Worm (Caenorhabditis elegans) whole organism, midembryonic: ENCODE data around the gene clec-172.

Source experiments
- T22C8.4 ChIP-seq: fragments of 200-800 bp; sonication (Bioruptor generic); IDR thresholded peaks from 2 replicates; pipeline ENCODE4 v1.3.6; 2022; ENCODE audit warnings: missing genetic modification characterization, missing compliant biosample characterization
- cog-1 ChIP-seq: sonication (generic microtip); optimal IDR thresholded peaks from 2 replicates; lab custom pipeline; 2016; ENCODE audit warnings: missing genetic modification characterization, missing compliant biosample characterization
- flt-1 ChIP-seq: fragments of 200-800 bp; sonication (Bioruptor generic); IDR thresholded peaks from 2 replicates; pipeline ENCODE4 v1.3.6; 2022; ENCODE audit warnings: missing genetic modification characterization, missing compliant biosample characterization
- klf-2 ChIP-seq: fragments of 200-800 bp; sonication (Bioruptor generic); conservative IDR thresholded peaks from 2 replicates; pipeline ENCODE4 v1.3.6; 2022; ENCODE audit warnings: missing genetic modification reagents, missing genetic modification characterization, missing compliant biosample characterization
- med-1 ChIP-seq: sonication (generic microtip); optimal IDR thresholded peaks from 2 replicates; lab custom pipeline; 2017; ENCODE audit warnings: missing genetic modification characterization, mild to moderate bottlenecking, missing compliant biosample characterization, antibody characterized with exemption, missing genetic modification reagents; ENCODE audit not compliant: insufficient read depth
- ref-1 ChIP-seq: fragments of 200-800 bp; sonication (Bioruptor generic); conservative IDR thresholded peaks from 2 replicates; pipeline ENCODE4 v1.3.6; 2022; ENCODE audit warnings: missing genetic modification reagents, missing genetic modification characterization, missing compliant biosample characterization
- tab-1 ChIP-seq: fragments of 200-800 bp; sonication (Bioruptor generic); IDR thresholded peaks from 2 replicates; pipeline ENCODE4 v1.3.6; 2022; ENCODE audit warnings: missing genetic modification characterization, missing compliant biosample characterization
- ztf-23 ChIP-seq: fragments of 200-800 bp; sonication (Bioruptor generic); IDR thresholded peaks from 2 replicates; pipeline ENCODE4 v1.3.6; 2022; ENCODE audit warnings: missing genetic modification reagents, missing genetic modification characterization, missing compliant biosample characterization
- ztf-29 ChIP-seq: fragments of 200-800 bp; sonication (Bioruptor generic); IDR thresholded peaks from 2 replicates; pipeline ENCODE4 v1.3.6; 2022; ENCODE audit warnings: missing genetic modification reagents, missing genetic modification characterization, missing compliant biosample characterization

The clec-172 gene

DNA sequence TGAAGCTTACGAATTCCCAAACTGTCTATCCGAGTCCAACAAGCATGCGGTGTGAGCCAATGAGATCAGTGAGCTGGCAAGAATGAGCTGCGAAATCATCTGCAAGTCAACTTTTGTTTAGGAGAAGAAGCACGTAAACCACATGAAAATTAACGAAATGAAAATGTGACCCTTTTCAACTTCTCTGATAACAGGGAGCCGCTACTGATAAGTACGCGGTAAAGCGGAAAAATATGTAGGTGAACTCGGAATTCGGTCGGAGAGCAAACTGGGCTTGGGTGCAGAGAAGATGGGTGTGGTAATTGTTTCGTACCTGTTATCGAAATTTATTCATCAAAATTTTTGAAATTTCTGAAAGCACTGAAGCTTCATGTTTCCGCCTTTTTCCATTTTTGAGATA is at the start of gene clec-172:
clec-172 (minus strand) TSS at position 101 of the 400 bp plus-strand sequence.
- no peak for TF ChIP-seq klf-2 (GFP tag; lab: Robert Waterston, UW)
- no peak for TF ChIP-seq flt-1
- no peak for TF ChIP-seq ztf-29 (GFP tag; lab: Robert Waterston, UW)
- TF ChIP-seq T22C8.4 (GFP tag; lab: Robert Waterston, UW), result no peak
- no peak for TF ChIP-seq cog-1 (tag; lab: Kevin White, UChicago)
- TF ChIP-seq med-1 (GFP tag; lab: Kevin White, UChicago), result no peak
- TF ChIP-seq ztf-23 (GFP tag; lab: Robert Waterston, UW), result no peak
- TF ChIP-seq tab-1 (GFP tag; lab: Robert Waterston, UW), result no peak
- TF ChIP-seq ref-1 (GFP tag; lab: Robert Waterston, UW), result no peak

DNA sequence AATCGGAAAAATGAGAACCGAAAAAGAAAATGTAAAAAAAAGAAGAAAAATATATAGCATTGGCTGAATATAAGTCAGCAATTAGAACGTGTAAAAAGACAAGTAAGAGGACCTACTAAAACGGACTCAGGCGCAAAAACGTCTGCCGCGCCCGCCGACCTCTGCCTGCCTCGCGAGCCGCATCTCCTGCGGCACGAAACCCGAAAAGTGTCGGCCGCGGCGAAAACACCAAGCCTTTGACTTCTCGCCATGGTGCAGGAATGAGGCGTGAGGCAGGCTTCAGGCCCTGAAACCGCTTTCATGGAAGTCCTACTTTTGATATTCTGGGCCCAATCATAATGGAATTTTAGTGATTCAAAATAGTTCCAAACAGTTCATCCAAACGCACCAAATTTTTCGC is 49.3 kb upstream of the clec-172 start:
- TF ChIP-seq med-1 (GFP tag; lab: Kevin White, UChicago), result no peak

DNA sequence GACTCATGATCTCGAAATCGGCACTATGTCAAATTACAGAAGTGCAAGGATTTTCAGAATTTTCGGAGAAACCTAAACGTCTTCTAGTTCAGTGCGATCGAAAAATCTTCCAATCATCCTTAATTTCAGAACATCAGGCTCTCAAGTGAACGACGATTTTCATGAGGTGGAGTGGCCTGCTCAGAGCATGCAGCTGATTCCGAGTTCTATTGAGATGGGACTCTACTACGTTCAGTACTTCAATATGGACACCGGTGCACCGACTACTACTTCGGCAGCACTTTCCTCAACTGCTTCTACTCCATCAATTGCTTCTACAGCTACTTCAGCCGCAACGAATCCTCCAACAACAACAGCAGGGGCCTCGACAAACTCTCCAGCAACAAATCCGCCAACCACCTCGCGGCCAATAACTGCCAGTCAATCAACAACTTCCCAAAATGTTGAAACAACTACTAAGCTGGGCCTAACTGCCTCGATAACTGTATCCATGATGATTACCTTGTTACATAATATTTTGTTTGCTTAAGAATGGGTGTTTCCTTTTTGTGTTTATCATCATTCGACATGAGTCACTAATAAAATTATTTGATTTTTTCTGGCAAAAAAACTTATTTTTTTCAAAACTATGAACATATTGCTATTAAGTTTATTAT is 47.2 kb upstream of the clec-172 start, which contains the start of gene Y41D4B.15:
Y41D4B.15 (plus strand) TSS at position 606 of the 656 bp plus-strand sequence.
- TF ChIP-seq T22C8.4 (GFP tag; lab: Robert Waterston, UW) (no peak), med-1 (GFP tag; lab: Kevin White, UChicago) (no peak), tab-1 (GFP tag; lab: Robert Waterston, UW) (no peak), flt-1 (no peak), klf-2 (GFP tag; lab: Robert Waterston, UW) (no peak), ztf-29 (GFP tag; lab: Robert Waterston, UW) (no peak), ref-1 (GFP tag; lab: Robert Waterston, UW) (no peak), ztf-23 (GFP tag; lab: Robert Waterston, UW) (no peak), cog-1 (tag; lab: Kevin White, UChicago) (no peak)

DNA sequence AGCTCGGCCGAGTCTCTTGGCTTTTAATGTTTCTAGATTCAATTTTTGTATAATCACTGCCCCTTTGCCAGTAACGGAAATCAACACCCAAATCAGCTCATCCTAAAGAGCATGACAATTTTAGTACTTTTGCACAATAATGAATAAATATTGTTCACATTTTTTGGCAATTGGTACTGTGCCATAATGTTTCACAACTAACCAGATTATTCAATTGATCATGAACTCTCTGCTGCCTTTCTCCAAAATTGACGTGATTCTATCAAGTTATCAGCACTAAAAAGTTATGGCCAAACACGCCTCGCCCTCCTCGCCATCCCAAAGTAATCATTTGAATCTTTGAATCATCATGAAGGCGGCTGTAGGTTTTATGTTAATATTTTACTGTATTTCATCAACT is 45.5 kb upstream of the clec-172 start, which contains the start of gene hpo-6:
hpo-6 (plus strand) TSS at position 301 of the 400 bp plus-strand sequence.
- no peak for TF ChIP-seq ref-1 (GFP tag; lab: Robert Waterston, UW)
- TF ChIP-seq klf-2 (GFP tag; lab: Robert Waterston, UW), result no peak
- no peak for TF ChIP-seq ztf-23 (GFP tag; lab: Robert Waterston, UW)
- no peak for TF ChIP-seq flt-1
- no peak for TF ChIP-seq cog-1 (tag; lab: Kevin White, UChicago)
- no peak for TF ChIP-seq ztf-29 (GFP tag; lab: Robert Waterston, UW)
- no peak for TF ChIP-seq med-1 (GFP tag; lab: Kevin White, UChicago)
- TF ChIP-seq tab-1 (GFP tag; lab: Robert Waterston, UW), result no peak
- TF ChIP-seq T22C8.4 (GFP tag; lab: Robert Waterston, UW), result no peak

DNA sequence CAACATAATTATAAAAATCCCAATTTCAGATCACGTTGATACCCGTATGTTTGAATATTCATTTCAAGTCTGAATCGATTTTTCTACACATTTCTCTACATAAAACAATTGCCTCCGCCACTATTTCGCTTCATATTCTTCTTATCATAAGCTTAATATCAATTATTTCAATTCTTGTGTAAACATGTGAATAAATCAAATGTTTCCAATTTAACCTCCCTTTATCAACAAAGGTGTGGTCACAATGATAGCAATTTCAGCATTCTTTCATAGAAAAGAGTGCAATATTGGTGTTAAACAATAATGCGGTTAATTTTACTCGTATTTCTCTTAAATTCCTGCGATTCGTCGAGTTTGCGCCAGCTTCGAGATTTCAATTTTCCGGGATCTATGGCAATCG is 43.5 kb upstream of the clec-172 start, which contains the start of gene Y41D4B.17:
Y41D4B.17 (plus strand) TSS at position 174 of the 400 bp plus-strand sequence.
- no peak for TF ChIP-seq cog-1 (tag; lab: Kevin White, UChicago)
- no peak for TF ChIP-seq ref-1 (GFP tag; lab: Robert Waterston, UW)
- no peak for TF ChIP-seq flt-1
- TF ChIP-seq med-1 (GFP tag; lab: Kevin White, UChicago), result no peak
- TF ChIP-seq ztf-29 (GFP tag; lab: Robert Waterston, UW), result no peak
- no peak for TF ChIP-seq T22C8.4 (GFP tag; lab: Robert Waterston, UW)
- TF ChIP-seq tab-1 (GFP tag; lab: Robert Waterston, UW), result no peak
- no peak for TF ChIP-seq klf-2 (GFP tag; lab: Robert Waterston, UW)
- TF ChIP-seq ztf-23 (GFP tag; lab: Robert Waterston, UW), result no peak

DNA sequence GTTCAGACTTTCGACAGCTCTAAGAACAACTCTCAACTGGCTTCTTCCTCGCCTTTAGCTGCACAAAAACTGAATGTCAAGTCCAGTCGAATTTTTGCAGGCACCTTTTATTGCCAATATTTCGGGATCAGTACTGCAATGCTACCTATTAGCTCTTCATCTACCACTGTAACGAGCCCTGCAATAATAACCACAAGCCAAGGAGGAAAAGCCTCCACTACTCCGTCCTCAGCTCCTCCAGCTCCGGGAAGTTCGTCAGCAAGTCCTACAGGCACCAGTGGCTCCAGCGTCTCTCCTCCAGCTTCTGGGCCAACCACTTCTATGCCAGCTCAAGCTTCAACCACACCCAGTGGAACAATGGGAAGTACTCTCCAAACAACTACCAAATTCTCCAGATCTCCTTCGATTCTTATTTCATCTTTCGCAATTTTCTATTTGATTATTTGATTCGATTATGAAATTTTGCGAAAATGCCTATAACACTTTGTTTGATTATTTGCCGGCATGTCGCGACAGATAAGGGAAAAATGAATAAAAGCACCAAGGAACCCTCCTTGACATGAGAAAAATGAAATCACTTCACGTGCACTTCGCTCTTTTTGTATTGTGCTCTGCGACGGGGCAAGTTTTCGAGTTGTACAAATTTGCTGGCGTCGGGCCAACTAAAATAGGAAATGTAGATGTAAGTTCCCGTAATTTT is 38.7 kb upstream of the clec-172 start, which contains the start of gene C34H4.1:
C34H4.1 (plus strand) TSS at position 559 of the 700 bp plus-strand sequence.
- TF ChIP-seq ztf-29 (GFP tag; lab: Robert Waterston, UW), result no peak
- no peak for TF ChIP-seq ztf-23 (GFP tag; lab: Robert Waterston, UW)
- TF ChIP-seq med-1 (GFP tag; lab: Kevin White, UChicago), result no peak
- no peak for TF ChIP-seq tab-1 (GFP tag; lab: Robert Waterston, UW)
- TF ChIP-seq T22C8.4 (GFP tag; lab: Robert Waterston, UW), result no peak
- no peak for TF ChIP-seq flt-1
- no peak for TF ChIP-seq klf-2 (GFP tag; lab: Robert Waterston, UW)
- TF ChIP-seq ref-1 (GFP tag; lab: Robert Waterston, UW), result no peak
- TF ChIP-seq cog-1 (tag; lab: Kevin White, UChicago), result no peak

DNA sequence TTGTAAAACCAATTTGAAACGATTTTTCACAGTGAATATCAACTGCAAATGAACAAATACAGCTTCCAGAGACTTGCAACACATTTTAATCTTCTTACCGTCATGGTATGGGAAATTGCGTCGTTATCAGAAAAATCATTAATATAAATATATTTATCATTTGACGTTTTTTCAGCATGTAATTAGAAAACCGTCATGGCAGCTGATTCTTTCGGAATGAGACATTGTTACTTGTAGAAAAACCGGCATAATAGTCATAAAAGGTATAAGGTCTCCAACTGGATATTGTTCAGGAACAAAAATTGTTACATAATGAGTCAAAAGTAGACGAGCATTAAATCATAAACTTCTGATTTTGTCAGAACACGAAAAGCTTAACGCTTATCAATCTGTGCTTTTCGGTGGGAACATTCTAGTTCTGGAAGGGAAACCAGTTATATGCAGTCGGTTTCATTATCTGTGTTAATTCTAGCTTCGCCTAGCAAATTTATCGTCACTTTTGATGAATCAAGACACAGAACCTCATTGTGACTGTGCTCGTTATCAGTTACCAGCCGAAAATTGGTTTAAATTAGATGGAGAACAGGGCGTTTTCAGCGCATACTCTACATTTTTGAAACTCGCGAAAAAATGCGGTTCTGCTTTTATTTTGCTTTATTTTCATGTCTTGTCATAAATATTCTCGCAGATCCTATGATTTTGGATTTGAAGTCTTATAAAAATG is 36.9 kb upstream of the clec-172 start, which contains the start of gene C34H4.2:
C34H4.2 (plus strand) TSS at position 558 of the 724 bp plus-strand sequence.
- TF ChIP-seq tab-1 (GFP tag; lab: Robert Waterston, UW), result no peak
- TF ChIP-seq med-1 (GFP tag; lab: Kevin White, UChicago), result no peak
- no peak for TF ChIP-seq klf-2 (GFP tag; lab: Robert Waterston, UW)
- no peak for TF ChIP-seq cog-1 (tag; lab: Kevin White, UChicago)
- TF ChIP-seq ztf-29 (GFP tag; lab: Robert Waterston, UW), result no peak
- TF ChIP-seq ztf-23 (GFP tag; lab: Robert Waterston, UW), result no peak
- no peak for TF ChIP-seq ref-1 (GFP tag; lab: Robert Waterston, UW)
- no peak for TF ChIP-seq flt-1
- no peak for TF ChIP-seq T22C8.4 (GFP tag; lab: Robert Waterston, UW)

DNA sequence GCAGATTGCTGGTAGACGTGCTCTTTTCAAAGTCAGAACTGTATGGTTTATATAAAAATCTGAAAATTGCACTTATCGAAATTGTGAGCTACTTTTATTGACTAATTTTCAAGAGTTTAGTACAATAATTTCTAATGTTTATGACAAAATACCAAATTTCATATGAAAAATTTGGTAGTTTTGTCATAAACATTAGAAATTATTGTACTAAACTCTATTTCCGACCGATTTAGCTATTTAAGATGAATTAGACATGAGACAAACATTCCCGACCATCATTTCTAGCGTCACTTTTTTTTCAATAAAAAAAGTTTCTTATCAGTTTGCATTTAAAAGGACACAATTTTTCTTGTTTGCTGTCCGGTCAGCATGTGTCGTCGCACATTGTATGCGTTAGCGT is 34.2 kb upstream of the clec-172 start, which contains the start of gene tag-244:
tag-244 (plus strand) TSS at position 301 of the 400 bp plus-strand sequence.
- no peak for TF ChIP-seq tab-1 (GFP tag; lab: Robert Waterston, UW)
- no peak for TF ChIP-seq ztf-23 (GFP tag; lab: Robert Waterston, UW)
- no peak for TF ChIP-seq klf-2 (GFP tag; lab: Robert Waterston, UW)
- no peak for TF ChIP-seq ref-1 (GFP tag; lab: Robert Waterston, UW)
- no peak for TF ChIP-seq cog-1 (tag; lab: Kevin White, UChicago)
- TF ChIP-seq ztf-29 (GFP tag; lab: Robert Waterston, UW), result no peak
- no peak for TF ChIP-seq med-1 (GFP tag; lab: Kevin White, UChicago)
- no peak for TF ChIP-seq flt-1
- no peak for TF ChIP-seq T22C8.4 (GFP tag; lab: Robert Waterston, UW)
